Worm (Caenorhabditis elegans) whole organism, midembryonic: Measurements from ENCODE around the gene snu-23.

Experiments
- T22C8.4 ChIP-seq: fragments of 200-800 bp; sonication (Bioruptor generic); IDR thresholded peaks from 2 replicates; pipeline ENCODE4 v1.3.6; 2022; ENCODE audit warnings: missing genetic modification characterization, missing compliant biosample characterization
- cog-1 ChIP-seq: sonication (generic microtip); optimal IDR thresholded peaks from 2 replicates; lab custom pipeline; 2016; ENCODE audit warnings: missing genetic modification characterization, missing compliant biosample characterization
- flt-1 ChIP-seq: fragments of 200-800 bp; sonication (Bioruptor generic); IDR thresholded peaks from 2 replicates; pipeline ENCODE4 v1.3.6; 2022; ENCODE audit warnings: missing genetic modification characterization, missing compliant biosample characterization
- klf-2 ChIP-seq: fragments of 200-800 bp; sonication (Bioruptor generic); conservative IDR thresholded peaks from 2 replicates; pipeline ENCODE4 v1.3.6; 2022; ENCODE audit warnings: missing genetic modification reagents, missing genetic modification characterization, missing compliant biosample characterization
- med-1 ChIP-seq: sonication (generic microtip); optimal IDR thresholded peaks from 2 replicates; lab custom pipeline; 2017; ENCODE audit warnings: missing genetic modification characterization, mild to moderate bottlenecking, missing compliant biosample characterization, antibody characterized with exemption, missing genetic modification reagents; ENCODE audit not compliant: insufficient read depth
- ref-1 ChIP-seq: fragments of 200-800 bp; sonication (Bioruptor generic); conservative IDR thresholded peaks from 2 replicates; pipeline ENCODE4 v1.3.6; 2022; ENCODE audit warnings: missing genetic modification reagents, missing genetic modification characterization, missing compliant biosample characterization
- tab-1 ChIP-seq: fragments of 200-800 bp; sonication (Bioruptor generic); IDR thresholded peaks from 2 replicates; pipeline ENCODE4 v1.3.6; 2022; ENCODE audit warnings: missing genetic modification characterization, missing compliant biosample characterization
- ztf-23 ChIP-seq: fragments of 200-800 bp; sonication (Bioruptor generic); IDR thresholded peaks from 2 replicates; pipeline ENCODE4 v1.3.6; 2022; ENCODE audit warnings: missing genetic modification reagents, missing genetic modification characterization, missing compliant biosample characterization

- TF ChIP-seq med-1 (GFP tag; lab: Kevin White, UChicago) (no peak), ztf-23 (no peak), flt-1 (GFP tag; lab: Robert Waterston, UW) (no peak), ref-1 (GFP tag; lab: Robert Waterston, UW) (no peak), tab-1 (GFP tag; lab: Robert Waterston, UW) (no peak), T22C8.4 (no peak), cog-1 (tag; lab: Kevin White, UChicago) (no peak), klf-2 (GFP tag; lab: Robert Waterston, UW) (no peak)
Measured at ce11 chrIII:7815571-7816348, 45.8 kb upstream of the snu-23 start.
